Worm (Caenorhabditis elegans) whole organism, L2 larva: ENCODE measurements around the gene F58D12.3.

Source experiments
- C34F6.9 ChIP-seq: fragments of 150-350 bp; optimal IDR thresholded peaks from 2 replicates; lab custom pipeline; 2014; ENCODE audit warnings: missing biosample characterization, missing genetic modification characterization
- R02D3.7 ChIP-seq: fragments of 150-350 bp; optimal IDR thresholded peaks from 2 replicates; lab custom pipeline; 2014; ENCODE audit warnings: missing biosample characterization, missing genetic modification characterization
- Y55F3AM.14 ChIP-seq: fragments of 200-800 bp; sonication (Bioruptor generic); optimal IDR thresholded peaks from 2 replicates; lab custom pipeline; 2018; ENCODE audit warnings: mild to moderate bottlenecking, missing genetic modification characterization, missing compliant biosample characterization
- ZK546.5 ChIP-seq: sonication (generic microtip); optimal IDR thresholded peaks from 2 replicates; lab custom pipeline; 2017; ENCODE audit warnings: missing biosample characterization, missing genetic modification characterization
- alr-1 ChIP-seq: fragments of 150-350 bp; optimal IDR thresholded peaks from 2 replicates; lab custom pipeline; 2014; ENCODE audit warnings: missing biosample characterization, missing genetic modification characterization
- aly-2 ChIP-seq: fragments of 150-350 bp; optimal IDR thresholded peaks from 2 replicates; lab custom pipeline; 2014; ENCODE audit warnings: missing biosample characterization, missing genetic modification characterization
- ama-1 ChIP-seq: fragments of 150-350 bp; optimal IDR thresholded peaks from 2 replicates; lab custom pipeline; 2018; ENCODE audit warnings: inconsistent platforms
- blmp-1 ChIP-seq: sonication (generic microtip); optimal IDR thresholded peaks from 2 replicates; lab custom pipeline; 2017; ENCODE audit warnings: missing genetic modification characterization, mild to moderate bottlenecking, missing compliant biosample characterization, antibody characterized with exemption, moderate library complexity; ENCODE audit not compliant: insufficient read depth
- ceh-16 ChIP-seq: fragments of 150-350 bp; optimal IDR thresholded peaks from 2 replicates; lab custom pipeline; 2014; ENCODE audit warnings: missing biosample characterization, missing genetic modification characterization
- dmd-4 ChIP-seq: sonication (generic microtip); optimal IDR thresholded peaks from 2 replicates; lab custom pipeline; 2017; ENCODE audit warnings: missing biosample characterization, missing genetic modification characterization
- egl-27 ChIP-seq: sonication (generic microtip); optimal IDR thresholded peaks from 3 replicates; lab custom pipeline; 2017; ENCODE audit warnings: missing biosample characterization, missing genetic modification reagents, missing genetic modification characterization
- elt-1 ChIP-seq: fragments of 150-350 bp; optimal IDR thresholded peaks from 2 replicates; lab custom pipeline; 2014; ENCODE audit warnings: missing biosample characterization, missing genetic modification characterization
- fos-1 ChIP-seq: fragments of 150-350 bp; optimal IDR thresholded peaks from 2 replicates; lab custom pipeline; 2014; ENCODE audit warnings: missing biosample characterization, missing genetic modification characterization
- gmeb-1 ChIP-seq: fragments of 150-350 bp; optimal IDR thresholded peaks from 2 replicates; lab custom pipeline; 2014; ENCODE audit warnings: missing biosample characterization, missing genetic modification characterization
- lin-11 ChIP-seq: fragments of 150-350 bp; sonication (generic microtip); optimal IDR thresholded peaks from 2 replicates; lab custom pipeline; 2014; ENCODE audit warnings: missing biosample characterization, missing genetic modification characterization, inconsistent platforms, mixed read lengths
- lin-13 ChIP-seq: fragments of 150-350 bp; optimal IDR thresholded peaks from 2 replicates; lab custom pipeline; 2014; ENCODE audit warnings: missing biosample characterization, missing genetic modification reagents, missing genetic modification characterization
- lsy-2 ChIP-seq, 2 experiments: fragments of 150-350 bp in 1 of 2; sonication (generic microtip) in 1 of 2; optimal IDR thresholded peaks; 2 replicates each; lab custom pipeline; 2014 to 2017; ENCODE audit warnings: missing biosample characterization in 2 of 2, missing genetic modification characterization in 2 of 2
- mbf-1 ChIP-seq: sonication (generic microtip); optimal IDR thresholded peaks from 2 replicates; lab custom pipeline; 2017; ENCODE audit warnings: missing biosample characterization, missing genetic modification characterization
- mdl-1 ChIP-seq, 2 experiments: fragments of 150-350 bp in 1 of 2; sonication (generic microtip) in 1 of 2; optimal IDR thresholded peaks; 2 replicates each; lab custom pipeline; 2017; ENCODE audit warnings: missing biosample characterization in 2 of 2, missing genetic modification characterization in 2 of 2
- nhr-129 ChIP-seq: fragments of 150-350 bp; optimal IDR thresholded peaks from 2 replicates; lab custom pipeline; 2014; ENCODE audit warnings: missing biosample characterization, missing genetic modification characterization
- nhr-21 ChIP-seq: fragments of 150-350 bp; optimal IDR thresholded peaks from 2 replicates; lab custom pipeline; 2014; ENCODE audit warnings: missing biosample characterization, missing genetic modification characterization
- nhr-237 ChIP-seq: fragments of 150-350 bp; optimal IDR thresholded peaks from 2 replicates; lab custom pipeline; 2014; ENCODE audit warnings: missing biosample characterization, missing genetic modification characterization
- nhr-25 ChIP-seq: fragments of 150-350 bp; sonication (generic microtip); optimal IDR thresholded peaks from 3 replicates; lab custom pipeline; 2014; ENCODE audit warnings: missing biosample characterization, missing genetic modification characterization
- nhr-6 ChIP-seq: fragments of 150-350 bp; optimal IDR thresholded peaks from 2 replicates; lab custom pipeline; 2014; ENCODE audit warnings: missing biosample characterization, missing genetic modification characterization
- nhr-77 ChIP-seq: fragments of 150-350 bp; optimal IDR thresholded peaks from 2 replicates; lab custom pipeline; 2014; ENCODE audit warnings: missing biosample characterization, missing genetic modification characterization
- peb-1 ChIP-seq: fragments of 150-350 bp; optimal IDR thresholded peaks from 2 replicates; lab custom pipeline; 2014; ENCODE audit warnings: missing biosample characterization, missing genetic modification characterization
- skn-1 ChIP-seq: sonication (generic microtip); optimal IDR thresholded peaks from 2 replicates; lab custom pipeline; 2017; ENCODE audit warnings: missing biosample characterization, missing genetic modification characterization
- sma-3 ChIP-seq: sonication (generic microtip); optimal IDR thresholded peaks from 2 replicates; lab custom pipeline; 2016; ENCODE audit warnings: missing genetic modification reagents, missing genetic modification characterization, missing compliant biosample characterization
- sma-9 ChIP-seq, 2 experiments: fragments of 150-350 bp in 1 of 2; sonication (generic microtip) in 1 of 2; optimal IDR thresholded peaks; 2 replicates each; lab custom pipeline; 2014 to 2016; ENCODE audit warnings: missing genetic modification characterization in 2 of 2, mild to moderate bottlenecking in 1 of 2, missing biosample characterization in 1 of 2, missing compliant biosample characterization in 1 of 2, missing genetic modification reagents in 1 of 2, moderate library complexity in 1 of 2
- snpc-4 ChIP-seq: fragments of 150-350 bp; optimal IDR thresholded peaks from 2 replicates; lab custom pipeline; 2014; ENCODE audit warnings: missing biosample characterization, missing genetic modification characterization
- unc-39 ChIP-seq: fragments of 150-350 bp; optimal IDR thresholded peaks from 2 replicates; lab custom pipeline; 2014; ENCODE audit warnings: missing biosample characterization, missing genetic modification characterization
- zag-1 ChIP-seq: fragments of 150-350 bp; optimal IDR thresholded peaks from 2 replicates; lab custom pipeline; 2014; ENCODE audit warnings: missing biosample characterization, missing genetic modification characterization
- ztf-1 ChIP-seq: fragments of 200-800 bp; sonication (Bioruptor generic); conservative IDR thresholded peaks from 2 replicates; pipeline ENCODE4 v1.3.6; 2022; ENCODE audit warnings: missing genetic modification characterization, missing compliant biosample characterization
- ztf-11 ChIP-seq: sonication (generic microtip); optimal IDR thresholded peaks from 2 replicates; lab custom pipeline; 2017; ENCODE audit warnings: missing biosample characterization, missing genetic modification characterization

Gene F58D12.3

DNA sequence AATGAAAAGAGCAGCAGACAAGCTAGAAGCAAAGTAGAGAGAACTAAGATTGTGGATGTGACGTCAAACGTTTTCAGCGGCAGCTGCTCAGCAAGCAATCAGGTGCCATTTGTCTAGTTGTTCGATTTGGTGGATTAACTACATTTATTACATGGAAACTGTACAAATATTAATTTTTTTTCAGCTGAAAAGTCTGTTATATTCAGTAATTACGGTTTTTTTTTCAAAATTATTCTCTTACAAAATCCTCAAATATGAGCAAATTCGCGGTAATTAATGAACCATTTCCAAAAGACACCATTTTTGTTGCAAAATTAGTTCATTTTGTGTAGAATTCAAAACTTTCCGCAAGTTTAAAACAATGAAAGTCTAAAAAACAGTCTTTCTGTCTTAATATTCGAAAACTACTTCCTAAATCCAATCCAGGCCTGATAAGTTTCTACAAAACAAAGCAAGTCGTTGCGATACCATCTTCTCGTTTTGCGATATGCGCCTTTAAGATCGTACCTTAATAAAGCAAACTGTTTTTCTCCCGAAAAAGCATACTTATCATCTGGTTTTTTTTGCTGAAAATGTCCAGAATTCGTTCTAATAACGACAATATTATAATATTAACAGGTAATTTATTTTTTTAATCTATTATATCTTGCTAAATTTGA lies 32.8 kb downstream of the F58D12.3 start, which contains the start of the genes D1086.5 and him-5:
Gene D1086.5, minus strand, starts transcription at position 51 of the 659 bp plus-strand sequence.
Gene him-5, plus strand, starts transcription at position 118 of the 659 bp plus-strand sequence.
- TF ChIP-seq R02D3.7 (tag; lab: Kevin White, UChicago), result no peak
- TF ChIP-seq Y55F3AM.14, result no peak
- TF ChIP-seq egl-27 (tag; lab: Kevin White, UChicago), result no peak
- no peak for TF ChIP-seq nhr-6 (tag; lab: Kevin White, UChicago)
- TF ChIP-seq unc-39 (tag; lab: Kevin White, UChicago), result no peak
- TF ChIP-seq alr-1 (tag; lab: Kevin White, UChicago), result no peak
- TF ChIP-seq ZK546.5 (tag; lab: Kevin White, UChicago), result no peak
- no peak for TF ChIP-seq lsy-2 (tag; optimal IDR thresholded peaks at IDR 0.05; lab: Kevin White, UChicago)
- TF ChIP-seq mdl-1 (tag; optimal IDR thresholded peaks at IDR 0.05; lab: Kevin White, UChicago), result no peak
- TF ChIP-seq ztf-11 (tag; lab: Kevin White, UChicago), result no peak
- TF ChIP-seq aly-2 (tag; lab: Kevin White, UChicago), result no peak
- no peak for TF ChIP-seq snpc-4 (tag; lab: Kevin White, UChicago)
- no peak for TF ChIP-seq ceh-16 (tag; lab: Kevin White, UChicago)
- TF ChIP-seq sma-3, result no peak
- TF ChIP-seq lin-11 (tag; lab: Kevin White, UChicago), result no peak
- TF ChIP-seq peb-1 (tag; lab: Kevin White, UChicago), result no peak

DNA sequence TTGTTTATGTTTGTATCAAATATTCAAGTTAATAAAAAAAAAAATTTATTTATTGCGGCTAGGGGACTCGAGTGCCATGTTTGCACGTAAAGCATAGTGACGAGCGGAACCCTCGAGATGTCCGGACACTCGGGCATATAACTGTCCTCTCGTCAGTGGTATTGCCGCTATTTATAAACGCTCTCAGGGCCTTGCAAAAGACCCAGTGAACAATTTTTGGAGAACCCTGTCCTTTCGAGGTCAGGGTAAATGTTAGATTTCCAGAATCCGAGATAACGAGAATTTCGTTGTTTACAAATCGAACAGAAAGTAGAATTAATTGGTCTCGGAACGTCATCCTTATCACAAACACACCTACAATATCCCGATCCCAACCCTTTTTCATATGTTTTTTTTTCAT lies 34.8 kb downstream of the F58D12.3 start, which contains the start of gene D1086.3:
Gene D1086.3, plus strand, starts transcription at position 390 of the 400 bp plus-strand sequence.
- TF ChIP-seq ama-1 (lab: Kevin White, UChicago), result peak; percentile 91
- TF ChIP-seq Y55F3AM.14, result no peak
- peak; percentile 8 for TF ChIP-seq lin-13 (GFP tag; lab: Kevin White, UChicago)
- no peak for TF ChIP-seq nhr-6 (tag; lab: Kevin White, UChicago)
- no peak for TF ChIP-seq zag-1 (tag; lab: Kevin White, UChicago)
- no peak for TF ChIP-seq nhr-25 (tag; lab: Kevin White, UChicago)
- 0 out of 2 replicates have a peak, but pooled peaks have one; percentile 30 for TF ChIP-seq ztf-1
- TF ChIP-seq nhr-77 (tag; lab: Kevin White, UChicago), result no peak
- peak; percentile 35 for TF ChIP-seq sma-3
- no peak for TF ChIP-seq alr-1 (tag; lab: Kevin White, UChicago)
- peak; percentile 1 for TF ChIP-seq fos-1 (tag; lab: Kevin White, UChicago)
- no peak for TF ChIP-seq lin-11 (tag; lab: Kevin White, UChicago)
- TF ChIP-seq mbf-1 (tag; lab: Kevin White, UChicago), result no peak
- TF ChIP-seq ztf-11 (tag; lab: Kevin White, UChicago), result no peak
- TF ChIP-seq aly-2 (tag; lab: Kevin White, UChicago), result no peak
- TF ChIP-seq lsy-2 (tag; optimal IDR thresholded peaks at IDR 0.05; lab: Kevin White, UChicago), result peak in 1 of 2 experiments; percentile 44
- peak; percentile 5 for TF ChIP-seq C34F6.9
- TF ChIP-seq sma-9 (GFP tag; optimal IDR thresholded peaks at IDR 0.05; lab: Kevin White, UChicago), result peak; percentile 40
- TF ChIP-seq sma-9 (tag; optimal IDR thresholded peaks at IDR 0.05; lab: Kevin White, UChicago), result no peak
- peak; percentile 97 for TF ChIP-seq snpc-4 (tag; lab: Kevin White, UChicago)
- TF ChIP-seq elt-1 (tag; lab: Kevin White, UChicago), result no peak
- TF ChIP-seq nhr-237, result no peak
- peak; percentile 30 for TF ChIP-seq nhr-129 (tag; lab: Kevin White, UChicago)
- TF ChIP-seq nhr-21 (tag; lab: Kevin White, UChicago), result peak; percentile 39
- no peak for TF ChIP-seq skn-1 (tag; lab: Kevin White, UChicago)
- no peak for TF ChIP-seq dmd-4 (tag; lab: Kevin White, UChicago)
- no peak for TF ChIP-seq egl-27 (tag; lab: Kevin White, UChicago)

DNA sequence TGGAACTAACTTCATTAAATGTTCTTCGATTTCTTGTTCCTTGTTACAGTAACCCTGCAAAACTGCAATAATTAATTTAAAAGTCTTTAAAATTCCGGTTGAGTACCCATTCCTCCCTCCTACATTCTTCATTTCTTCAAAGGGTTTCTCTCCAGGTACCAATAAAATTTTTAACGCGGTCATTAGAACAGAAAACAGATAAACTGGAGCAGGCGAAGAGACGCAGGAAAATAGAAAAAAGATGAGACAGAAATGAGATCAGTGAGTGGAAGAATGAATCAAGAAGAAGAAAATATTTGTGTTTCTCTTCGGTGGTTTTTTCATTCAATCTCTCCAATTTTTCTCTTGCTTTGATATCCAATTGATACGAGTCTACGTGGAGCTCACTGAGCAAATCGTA lies 36.2 kb downstream of the F58D12.3 start, which contains the start of gene D1086.8:
Gene D1086.8, plus strand, starts transcription at position 301 of the 400 bp plus-strand sequence.
- TF ChIP-seq sma-9 (GFP tag; optimal IDR thresholded peaks at IDR 0.05; lab: Kevin White, UChicago) (no peak), sma-9 (tag; optimal IDR thresholded peaks at IDR 0.05; lab: Kevin White, UChicago) (no peak), C34F6.9 (peak; percentile 4)

DNA sequence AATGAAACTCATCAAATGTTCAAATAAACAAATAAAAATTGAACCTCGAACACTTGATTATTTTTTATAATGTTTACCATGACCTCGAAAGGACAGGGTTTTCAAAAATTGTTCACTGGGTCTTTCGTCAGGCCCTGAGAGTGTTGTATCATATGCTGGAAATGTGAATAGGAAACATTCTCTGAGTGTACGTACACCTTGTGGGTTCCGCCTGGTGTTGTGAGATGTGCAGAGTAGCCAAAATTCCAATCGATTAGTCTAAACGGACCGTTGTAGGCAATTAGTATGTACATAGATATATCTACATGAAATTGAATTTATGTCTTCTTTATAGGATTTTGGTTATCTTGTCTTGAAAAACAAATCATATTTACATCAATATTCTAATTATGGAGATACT lies 36.9 kb downstream of the F58D12.3 start:
- no peak for TF ChIP-seq nhr-129 (tag; lab: Kevin White, UChicago)
- no peak for TF ChIP-seq nhr-21 (tag; lab: Kevin White, UChicago)
- TF ChIP-seq alr-1 (tag; lab: Kevin White, UChicago), result no peak
- no peak for TF ChIP-seq skn-1 (tag; lab: Kevin White, UChicago)
- no peak for TF ChIP-seq Y55F3AM.14
- TF ChIP-seq blmp-1, result no peak
- no peak for TF ChIP-seq nhr-25 (tag; lab: Kevin White, UChicago)
- no peak for TF ChIP-seq gmeb-1
- no peak for TF ChIP-seq ZK546.5 (tag; lab: Kevin White, UChicago)
- TF ChIP-seq elt-1 (tag; lab: Kevin White, UChicago), result no peak
- TF ChIP-seq unc-39 (tag; lab: Kevin White, UChicago), result no peak
- no peak for TF ChIP-seq aly-2 (tag; lab: Kevin White, UChicago)
